Worm (Caenorhabditis elegans) whole organism, midembryonic: Measurements from ENCODE around the gene col-117.

ENCODE experiments used
- T22C8.4 ChIP-seq: fragments of 200-800 bp; sonication (Bioruptor generic); IDR thresholded peaks from 2 replicates; pipeline ENCODE4 v1.3.6; 2022; ENCODE audit warnings: missing genetic modification characterization, missing compliant biosample characterization
- cog-1 ChIP-seq: sonication (generic microtip); optimal IDR thresholded peaks from 2 replicates; lab custom pipeline; 2016; ENCODE audit warnings: missing genetic modification characterization, missing compliant biosample characterization
- flt-1 ChIP-seq: fragments of 200-800 bp; sonication (Bioruptor generic); IDR thresholded peaks from 2 replicates; pipeline ENCODE4 v1.3.6; 2022; ENCODE audit warnings: missing genetic modification characterization, missing compliant biosample characterization
- klf-2 ChIP-seq: fragments of 200-800 bp; sonication (Bioruptor generic); conservative IDR thresholded peaks from 2 replicates; pipeline ENCODE4 v1.3.6; 2022; ENCODE audit warnings: missing genetic modification reagents, missing genetic modification characterization, missing compliant biosample characterization
- ref-1 ChIP-seq: fragments of 200-800 bp; sonication (Bioruptor generic); conservative IDR thresholded peaks from 2 replicates; pipeline ENCODE4 v1.3.6; 2022; ENCODE audit warnings: missing genetic modification reagents, missing genetic modification characterization, missing compliant biosample characterization
- ztf-23 ChIP-seq: fragments of 200-800 bp; sonication (Bioruptor generic); IDR thresholded peaks from 2 replicates; pipeline ENCODE4 v1.3.6; 2022; ENCODE audit warnings: missing genetic modification reagents, missing genetic modification characterization, missing compliant biosample characterization

ce11 chrIV:8872958-8873357 lies 49.0 kb upstream of the col-117 start, which contains the start of gene C09G9.3:
- TF ChIP-seq klf-2: no peak
- TF ChIP-seq T22C8.4 (GFP tag; lab: Robert Waterston, UW): no peak
- TF ChIP-seq flt-1 (GFP tag; lab: Robert Waterston, UW): no peak
- TF ChIP-seq ztf-23 (GFP tag; lab: Robert Waterston, UW): no peak
- TF ChIP-seq cog-1 (tag; lab: Kevin White, UChicago): no peak
- TF ChIP-seq ref-1 (GFP tag; lab: Robert Waterston, UW): no peak
